Fruit fly (Drosophila melanogaster) S2 (cell line): ENCODE measurements around the gene Or24a.

Source experiments
- CG8478 ChIP-seq: fragments of >200 bp; optimal IDR thresholded peaks from 2 replicates; lab custom pipeline; 2018
- CTCF ChIP-seq, 2 experiments: fragments of >200 bp; optimal IDR thresholded peaks; 2 replicates each; lab custom pipeline; 2018

DNA sequence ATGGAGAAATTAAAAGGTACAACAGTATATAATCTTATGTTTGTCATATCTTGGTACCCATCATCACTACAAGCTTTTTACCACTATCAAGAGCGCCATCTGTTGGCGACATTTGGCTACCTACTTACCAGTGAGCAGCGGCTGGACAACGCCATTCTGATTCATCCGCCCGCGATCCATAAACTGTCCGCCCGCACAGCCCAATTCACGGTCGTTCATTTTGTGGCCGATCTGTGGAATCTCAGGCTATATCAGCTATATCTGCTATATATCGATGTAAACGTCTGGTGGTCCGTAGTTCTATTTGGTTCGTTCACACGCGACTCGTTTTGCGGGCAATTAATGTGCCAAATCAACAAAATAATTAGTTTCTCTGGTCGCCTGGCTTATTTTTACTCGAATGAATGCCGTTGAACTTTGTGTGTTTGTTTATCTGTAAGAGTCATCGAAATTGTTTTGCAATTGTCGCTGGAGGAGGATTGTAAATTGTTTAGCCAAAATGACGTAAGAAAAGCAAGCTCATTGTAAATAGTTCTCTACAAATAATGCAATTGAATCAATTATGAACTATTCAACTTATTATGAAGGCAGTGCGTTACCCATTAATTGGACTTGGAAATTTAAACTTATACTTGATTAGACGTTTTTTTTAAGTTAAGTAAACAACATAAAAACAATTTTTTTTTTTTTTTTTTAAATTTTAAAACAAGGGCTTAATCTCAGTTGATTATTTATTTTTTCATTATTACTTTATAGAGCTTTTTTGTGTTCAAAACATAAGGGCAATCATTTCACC lies 30.6 kb upstream of the Or24a start:
- peak; percentile 73 to 78 for TF ChIP-seq CTCF (optimal IDR thresholded peaks at IDR 0.05; lab: Kevin White, UChicago)
- no peak for TF ChIP-seq CG8478 (lab: Kevin White, UChicago)
